Worm (Caenorhabditis elegans) whole organism, early embryonic: ENCODE results near the gene B0393.9.
"Not testable (repeated sequence)": the region's sequence is repeated elsewhere in the genome, so short reads cannot be mapped to it uniquely, and the experiment has no call there.

ENCODE experiments used
- ama-1 ChIP-seq: fragments of 150-350 bp; optimal IDR thresholded peaks from 2 replicates; lab custom pipeline; 2014
- ceh-13 ChIP-seq: fragments of 200-800 bp; sonication (Bioruptor generic); optimal IDR thresholded peaks from 2 replicates; lab custom pipeline; 2018; ENCODE audit warnings: mild to moderate bottlenecking, missing genetic modification characterization, missing compliant biosample characterization
- ceh-36 ChIP-seq: sonication (generic microtip); optimal IDR thresholded peaks from 2 replicates; lab custom pipeline; 2016; ENCODE audit warnings: missing genetic modification characterization, inconsistent platforms, missing compliant biosample characterization
- ets-7 ChIP-seq: sonication (generic microtip); optimal IDR thresholded peaks from 2 replicates; lab custom pipeline; 2016; ENCODE audit warnings: missing genotype, missing genetic modification characterization, missing compliant biosample characterization
- flt-1 ChIP-seq: fragments of 200-800 bp; sonication (Bioruptor generic); IDR thresholded peaks from 2 replicates; pipeline ENCODE4 v1.3.6; 2022; ENCODE audit warnings: missing genetic modification characterization, missing compliant biosample characterization
- hmg-4 ChIP-seq: fragments of 200-800 bp; sonication (Bioruptor generic); optimal IDR thresholded peaks from 2 replicates; lab custom pipeline; 2018; ENCODE audit warnings: mild to moderate bottlenecking, missing genetic modification characterization, missing compliant biosample characterization
- scrt-1 ChIP-seq: fragments of 200-800 bp; sonication (Bioruptor generic); IDR thresholded peaks from 2 replicates; pipeline ENCODE4 v1.3.6; 2022; ENCODE audit warnings: missing genetic modification characterization, missing compliant biosample characterization
- tbx-11 ChIP-seq: fragments of 200-800 bp; sonication (Bioruptor generic); IDR thresholded peaks from 2 replicates; pipeline ENCODE4 v1.3.6; 2022; ENCODE audit warnings: missing genetic modification characterization, missing compliant biosample characterization
- tbx-37 ChIP-seq: fragments of 200-800 bp; sonication (Bioruptor generic); conservative IDR thresholded peaks from 2 replicates; pipeline ENCODE4 v1.3.6; 2022; ENCODE audit warnings: missing genetic modification reagents, missing genetic modification characterization, missing compliant biosample characterization
- tra-4 ChIP-seq: sonication (generic microtip); optimal IDR thresholded peaks from 2 replicates; lab custom pipeline; 2017; ENCODE audit warnings: missing genetic modification characterization, missing compliant biosample characterization

DNA sequence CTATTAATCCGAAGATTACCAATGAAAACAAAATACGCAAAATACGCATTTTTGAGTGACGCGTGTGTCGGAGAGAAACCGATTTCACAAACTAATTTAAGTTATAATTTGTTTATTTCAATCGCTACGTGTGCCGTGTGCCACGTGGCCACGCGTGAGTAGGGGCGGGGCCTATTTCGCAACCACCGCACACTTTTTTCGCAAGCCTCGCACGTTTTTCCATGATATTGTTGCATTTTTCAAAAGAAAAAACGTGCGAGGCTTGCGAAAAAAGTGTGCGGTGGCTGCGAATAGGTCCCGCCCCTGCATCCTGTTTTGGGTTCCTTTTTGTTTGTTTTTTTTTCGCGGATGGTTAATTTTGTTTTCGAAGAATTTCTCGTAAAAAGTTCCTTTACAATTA, 5.2 kb upstream of the B0393.9 start, which contains the start of gene enu-3.2:
- TF ChIP-seq ama-1 (lab: Kevin White, UChicago); tbx-11; tbx-37 (GFP tag; lab: Robert Waterston, UW); ceh-13 (GFP tag; lab: Kevin White, UChicago); ceh-36 (tag; lab: Kevin White, UChicago); tra-4; flt-1 (GFP tag; lab: Robert Waterston, UW); scrt-1 (GFP tag; lab: Robert Waterston, UW); ets-7 (tag; lab: Kevin White, UChicago); hmg-4: not testable (repeated sequence)
